Worm (Caenorhabditis elegans) whole organism, young adult: Measurements from ENCODE around the gene C15H7.4.
"Not testable (repeated sequence)": the region's sequence is repeated elsewhere in the genome, so short reads cannot be mapped to it uniquely, and the experiment has no call there.

Experiments
- B0035.1 ChIP-seq: sonication (generic microtip); optimal IDR thresholded peaks from 2 replicates; lab custom pipeline; 2016; ENCODE audit warnings: missing genetic modification characterization, mild to moderate bottlenecking, missing compliant biosample characterization, missing genotype, missing genetic modification reagents
- B0261.1 ChIP-seq: sonication (generic microtip); optimal IDR thresholded peaks from 2 replicates; lab custom pipeline; 2016; ENCODE audit warnings: mild to moderate bottlenecking, missing genetic modification characterization, moderate library complexity, missing compliant biosample characterization
- F10E7.11 ChIP-seq: sonication (generic microtip); optimal IDR thresholded peaks from 2 replicates; lab custom pipeline; 2017; ENCODE audit warnings: mild to moderate bottlenecking, missing genetic modification characterization, moderate library complexity, missing compliant biosample characterization
- F55B11.4 ChIP-seq: sonication (generic microtip); optimal IDR thresholded peaks from 2 replicates; lab custom pipeline; 2016; ENCODE audit warnings: missing compliant biosample characterization, missing genetic modification characterization, borderline replicate concordance; ENCODE audit not compliant: insufficient read depth
- F57C9.4 ChIP-seq: sonication (generic microtip); optimal IDR thresholded peaks from 2 replicates; lab custom pipeline; 2017; ENCODE audit warnings: mild to moderate bottlenecking, missing genetic modification characterization, missing compliant biosample characterization
- T26A5.8 ChIP-seq: sonication (generic microtip); optimal IDR thresholded peaks from 2 replicates; lab custom pipeline; 2016; ENCODE audit warnings: missing genetic modification characterization, missing compliant biosample characterization
- Y79H2A.3 ChIP-seq: fragments of 200-800 bp; sonication (Bioruptor generic); conservative IDR thresholded peaks from 2 replicates; pipeline ENCODE4 v1.3.6; 2022; ENCODE audit warnings: missing genetic modification reagents, missing genetic modification characterization, missing compliant biosample characterization
- ama-1 ChIP-seq, 3 experiments: fragments of 150-350 bp in 1 of 3; sonication (generic microtip) in 2 of 3; optimal IDR thresholded peaks; 2 replicates each; lab custom pipeline; 2014 to 2018; ENCODE audit warnings: missing biosample characterization in 2 of 3, missing genetic modification characterization in 2 of 3, missing genetic modification reagents in 2 of 3
- aptf-2 ChIP-seq: fragments of 200-800 bp; sonication (Bioruptor generic); conservative IDR thresholded peaks from 2 replicates; pipeline ENCODE4 v1.3.6; 2022; ENCODE audit warnings: missing genetic modification reagents, missing genetic modification characterization, missing compliant biosample characterization
- bed-1 ChIP-seq: fragments of 200-800 bp; sonication (Bioruptor generic); IDR thresholded peaks from 2 replicates; pipeline ENCODE4 v1.3.6; 2022; ENCODE audit warnings: missing genetic modification reagents, missing genetic modification characterization, missing compliant biosample characterization
- ceh-91 ChIP-seq: fragments of 200-800 bp; sonication (Bioruptor generic); IDR thresholded peaks from 2 replicates; pipeline ENCODE4 v1.3.6; 2022; ENCODE audit warnings: missing genetic modification reagents, missing genetic modification characterization, missing compliant biosample characterization
- hmg-20 ChIP-seq: fragments of 200-800 bp; sonication (Bioruptor generic); IDR thresholded peaks from 2 replicates; pipeline ENCODE4 v1.3.6; 2022; ENCODE audit warnings: missing genetic modification reagents, missing genetic modification characterization, missing compliant biosample characterization
- hrde-1 ChIP-seq: sonication (generic microtip); optimal IDR thresholded peaks from 2 replicates; lab custom pipeline; 2016; ENCODE audit warnings: missing genetic modification characterization, mild to moderate bottlenecking, missing compliant biosample characterization, moderate library complexity, missing genotype, missing genetic modification reagents, borderline replicate concordance
- lag-1 ChIP-seq: fragments of 200-800 bp; sonication (Bioruptor generic); IDR thresholded peaks from 2 replicates; pipeline ENCODE4 v1.3.6; 2022; ENCODE audit warnings: missing genetic modification reagents, missing genetic modification characterization, missing compliant biosample characterization
- lin-26 ChIP-seq: fragments of 200-800 bp; sonication (Bioruptor generic); IDR thresholded peaks from 2 replicates; pipeline ENCODE4 v1.3.6; 2022; ENCODE audit warnings: missing genetic modification reagents, missing genetic modification characterization, missing compliant biosample characterization
- lsl-1 ChIP-seq: fragments of 200-800 bp; sonication (Bioruptor generic); optimal IDR thresholded peaks from 2 replicates; lab custom pipeline; 2018; ENCODE audit warnings: mild to moderate bottlenecking, missing genetic modification characterization, moderate library complexity, missing compliant biosample characterization
- madf-6 ChIP-seq: fragments of 200-800 bp; sonication (Bioruptor generic); IDR thresholded peaks from 2 replicates; pipeline ENCODE4 v1.3.6; 2022; ENCODE audit warnings: missing genetic modification reagents, missing genetic modification characterization, missing compliant biosample characterization
- madf-8 ChIP-seq: fragments of 200-800 bp; sonication (Bioruptor generic); conservative IDR thresholded peaks from 2 replicates; pipeline ENCODE4 v1.3.6; 2022; ENCODE audit warnings: missing genetic modification reagents, missing genetic modification characterization, missing compliant biosample characterization
- mxl-1 ChIP-seq: sonication (generic microtip); optimal IDR thresholded peaks from 2 replicates; lab custom pipeline; 2016; ENCODE audit warnings: missing genetic modification characterization, missing compliant biosample characterization
- nhr-179 ChIP-seq: sonication (generic microtip); optimal IDR thresholded peaks from 2 replicates; lab custom pipeline; 2016; ENCODE audit warnings: mild to moderate bottlenecking, missing genetic modification characterization, missing compliant biosample characterization
- nhr-80 ChIP-seq: sonication (generic microtip); optimal IDR thresholded peaks from 2 replicates; lab custom pipeline; 2016; ENCODE audit warnings: missing genetic modification characterization, missing compliant biosample characterization
- pbrm-1 ChIP-seq: fragments of 200-800 bp; sonication (Bioruptor generic); IDR thresholded peaks from 2 replicates; pipeline ENCODE4 v1.3.6; 2022; ENCODE audit warnings: missing genetic modification reagents, missing genetic modification characterization, missing compliant biosample characterization
- rcor-1 ChIP-seq: fragments of 200-800 bp; sonication (Bioruptor generic); IDR thresholded peaks from 2 replicates; pipeline ENCODE4 v1.3.6; 2022; ENCODE audit warnings: missing genetic modification reagents, missing genetic modification characterization, missing compliant biosample characterization
- rec-8 ChIP-seq, 2 experiments: sonication (generic microtip); optimal IDR thresholded peaks; 2 replicates each; lab custom pipeline; 2016; ENCODE audit warnings: mild to moderate bottlenecking in 2 of 2, missing genetic modification characterization in 2 of 2, missing genetic modification reagents in 2 of 2, missing genotype in 2 of 2, missing biosample characterization in 1 of 2, missing compliant biosample characterization in 1 of 2, moderate library complexity in 1 of 2
- tbx-9 ChIP-seq: sonication (generic microtip); optimal IDR thresholded peaks from 2 replicates; lab custom pipeline; 2016; ENCODE audit warnings: borderline replicate concordance, missing genetic modification characterization, inconsistent platforms, missing compliant biosample characterization
- unc-130 ChIP-seq: sonication (generic microtip); optimal IDR thresholded peaks from 2 replicates; lab custom pipeline; 2016; ENCODE audit warnings: missing genetic modification reagents, missing genetic modification characterization, missing compliant biosample characterization
- ztf-18 ChIP-seq: sonication (generic microtip); optimal IDR thresholded peaks from 2 replicates; lab custom pipeline; 2016; ENCODE audit warnings: missing genotype, mild to moderate bottlenecking, missing genetic modification characterization, missing compliant biosample characterization
- ztf-22 ChIP-seq: fragments of 200-800 bp; sonication (Bioruptor generic); optimal IDR thresholded peaks from 2 replicates; lab custom pipeline; 2018; ENCODE audit warnings: mild to moderate bottlenecking, missing genetic modification characterization, moderate library complexity, missing compliant biosample characterization

C15H7.4 gene

DNA sequence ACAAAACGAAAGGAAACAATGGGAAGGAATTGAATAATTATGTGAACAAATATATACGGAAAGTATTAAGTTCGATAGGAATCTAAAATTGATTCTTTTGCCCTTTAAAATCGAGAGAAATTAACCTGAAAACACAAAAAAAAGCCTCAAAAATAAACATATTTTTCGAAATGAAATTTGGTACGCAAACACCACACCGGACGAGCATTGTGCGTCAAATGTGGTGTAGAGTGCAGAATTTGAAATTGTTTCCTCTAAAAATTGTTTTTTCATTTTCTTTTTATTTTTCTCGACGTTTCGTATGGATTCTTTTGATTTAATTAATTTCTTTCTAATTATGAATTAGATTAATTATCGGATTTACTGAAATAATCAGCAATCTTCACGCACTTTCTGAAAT, 39.7 kb upstream of the C15H7.4 start (continued):
- no peak for TF ChIP-seq Y79H2A.3 (GFP tag; lab: Robert Waterston, UW)

DNA sequence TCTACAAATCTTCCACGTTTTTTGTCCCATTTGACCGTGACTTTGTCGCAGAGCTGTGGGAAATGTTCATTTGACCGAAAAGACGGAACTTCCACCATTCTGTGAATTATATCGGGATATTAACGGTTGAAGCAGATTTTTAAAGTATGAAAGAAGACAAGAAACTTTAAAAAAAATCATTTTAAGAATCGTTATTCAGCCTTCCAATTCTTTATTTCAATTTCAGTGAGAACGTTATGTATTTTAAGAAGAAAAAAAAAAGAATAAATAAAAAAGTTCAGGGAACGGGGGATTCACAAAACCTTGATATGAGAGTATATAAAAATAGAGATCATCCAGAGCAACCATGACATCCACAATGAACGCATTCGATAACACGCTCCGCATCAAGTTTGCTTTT, 38.8 kb upstream of the C15H7.4 start, which contains the start of gene set-3:
TSS of gene set-3 (minus strand) at position 101 of the 400 bp plus-strand sequence.
- TF ChIP-seq hmg-20 (GFP tag; lab: Robert Waterston, UW) (no peak), rcor-1 (GFP tag; lab: Robert Waterston, UW) (0 out of 2 replicates have a peak, but pooled peaks have one; percentile 9), lin-26 (GFP tag; lab: Robert Waterston, UW) (no peak)

DNA sequence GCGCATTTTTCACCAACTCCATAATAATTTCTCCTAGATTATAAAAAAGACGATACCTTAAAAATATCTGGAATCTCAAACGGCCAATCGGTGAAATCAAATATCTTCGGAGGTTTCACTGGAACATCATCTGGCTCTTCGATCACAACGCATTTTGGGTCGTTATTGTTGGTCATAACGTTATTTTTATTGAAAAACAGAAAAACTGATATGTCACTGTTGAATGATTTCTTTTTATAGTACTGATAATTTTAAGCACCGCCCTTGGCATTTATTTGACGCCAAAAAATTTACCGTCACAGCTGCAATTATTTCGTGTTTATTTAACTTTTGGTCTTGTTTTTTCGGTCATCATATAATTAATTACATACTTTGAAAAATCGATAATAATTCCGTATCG, 34.3 kb upstream of the C15H7.4 start, which contains the start of gene best-5:
TSS of gene best-5 (minus strand) at position 210 of the 400 bp plus-strand sequence.
- TF ChIP-seq rcor-1 (GFP tag; lab: Robert Waterston, UW) (no peak), nhr-80 (tag; lab: Kevin White, UChicago) (peak; percentile 8)

- TF ChIP-seq bed-1 (GFP tag; lab: Robert Waterston, UW): no peak
- no peak for TF ChIP-seq Y79H2A.3 (GFP tag; lab: Robert Waterston, UW)
- TF ChIP-seq aptf-2 (GFP tag; lab: Robert Waterston, UW): no peak
- no peak for TF ChIP-seq mxl-1 (tag; lab: Kevin White, UChicago)
- TF ChIP-seq T26A5.8 (tag; lab: Kevin White, UChicago): no peak
- TF ChIP-seq B0035.1 (tag; lab: Kevin White, UChicago): no peak
- no peak for TF ChIP-seq F10E7.11
- TF ChIP-seq madf-6 (GFP tag; lab: Robert Waterston, UW): no peak
- TF ChIP-seq lsl-1: no peak
- TF ChIP-seq madf-8 (GFP tag; lab: Robert Waterston, UW): no peak
- no peak for TF ChIP-seq ama-1 (optimal IDR thresholded peaks at IDR 0.05; lab: Kevin White, UChicago)
- no peak for TF ChIP-seq ama-1 (GFP tag; optimal IDR thresholded peaks at IDR 0.05; lab: Kevin White, UChicago)
- no peak for TF ChIP-seq nhr-179
- no peak for TF ChIP-seq ztf-22 (GFP tag; lab: Kevin White, UChicago)
Measured at ce11 chrIII:9689377-9689776, 33.7 kb upstream of the C15H7.4 start.

DNA sequence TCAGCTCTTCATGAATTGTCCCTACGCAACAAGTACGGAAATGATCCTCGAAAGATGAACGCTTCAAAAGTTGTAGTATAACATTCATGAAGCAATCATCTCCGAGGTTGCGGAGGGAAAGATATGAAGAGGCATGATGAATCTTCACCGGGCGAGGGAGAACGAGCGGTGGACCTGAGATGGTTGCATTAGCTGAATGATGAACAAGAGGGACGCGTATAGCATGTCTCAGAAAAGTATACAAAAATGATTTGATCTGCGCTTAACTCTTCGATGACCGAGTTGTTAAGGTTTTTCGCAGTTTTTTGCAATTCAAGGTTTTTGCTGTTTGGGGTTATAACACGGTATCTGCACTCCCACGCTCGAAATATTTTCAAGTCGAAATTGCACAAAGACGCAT, 30.3 kb upstream of the C15H7.4 start, which contains the start of gene C07A9.10:
TSS of gene C07A9.10 (minus strand) at position 101 of the 400 bp plus-strand sequence.
- TF ChIP-seq mxl-1 (tag; lab: Kevin White, UChicago) (no peak), pbrm-1 (no peak), ceh-91 (no peak), F55B11.4 (no peak), ztf-18 (no peak), F57C9.4 (tag; lab: Kevin White, UChicago) (no peak), rec-8 (tag; optimal IDR thresholded peaks at IDR 0.05; lab: Kevin White, UChicago) (no peak)

DNA sequence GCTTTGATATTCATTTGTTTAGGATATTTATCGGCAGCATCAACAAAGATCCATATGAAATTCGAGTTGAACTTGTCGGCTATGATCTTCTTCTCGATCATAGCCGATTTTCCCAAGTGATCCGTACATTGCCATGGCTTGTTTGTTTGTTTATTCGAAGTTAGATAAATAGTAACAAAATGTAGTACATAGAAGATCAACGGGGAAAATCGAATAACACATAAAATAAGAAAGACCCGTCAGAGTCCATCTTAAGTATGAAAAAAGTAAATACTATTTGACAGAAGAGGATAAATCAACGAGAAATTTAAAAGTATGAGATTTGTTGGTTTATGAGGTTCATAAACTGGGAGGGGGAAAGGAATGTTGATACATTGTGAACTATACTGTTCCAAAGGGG, 27.0 kb upstream of the C15H7.4 start, which contains the start of gene C07A9.5:
TSS of gene C07A9.5 (minus strand) at position 101 of the 400 bp plus-strand sequence.
- not testable (repeated sequence) for TF ChIP-seq B0261.1 (tag; lab: Kevin White, UChicago); tbx-9; madf-8 (GFP tag; lab: Robert Waterston, UW)

- TF ChIP-seq lag-1 (GFP tag; lab: Robert Waterston, UW); unc-130; hrde-1 (tag; lab: Kevin White, UChicago): not testable (repeated sequence)
- TF ChIP-seq, all 124 proteins: peak for 0; not testable (repeated sequence) for 124
Measured at ce11 chrIII:9681206-9681605, 25.5 kb upstream of the C15H7.4 start, which contains the start of gene C07A9.13. TSS of gene C07A9.13 (minus strand) at chrIII:9681306.
